Fruit fly (Drosophila melanogaster) whole organism, embryonic: ENCODE results near the gene Sap30.
A peak's percentile ranks its signal among the peaks of the same experiment; 100 is the strongest.

ENCODE experiments used
- Atf-2 ChIP-seq: fragments of 200-800 bp; sonication (Bioruptor generic); optimal IDR thresholded peaks from 2 replicates; lab custom pipeline; 2016; ENCODE audit warnings: missing biosample characterization, missing genetic modification characterization
- Bteb2 ChIP-seq: fragments of 200-800 bp; sonication (Bioruptor generic); optimal IDR thresholded peaks from 2 replicates; lab custom pipeline; 2016; ENCODE audit warnings: missing biosample characterization, missing genetic modification characterization
- CG10209 ChIP-seq: fragments of 200-800 bp; sonication (Bioruptor generic); optimal IDR thresholded peaks from 3 replicates; lab custom pipeline; 2017; ENCODE audit warnings: missing biosample characterization, mild to moderate bottlenecking, missing genetic modification characterization, missing genetic modification reagents
- CG12104 ChIP-seq: fragments of 200-800 bp; sonication (Bioruptor generic); optimal IDR thresholded peaks from 3 replicates; lab custom pipeline; 2016; ENCODE audit warnings: missing biosample characterization, missing genetic modification characterization
- CG12659 ChIP-seq: fragments of 200-800 bp; sonication (Bioruptor generic); optimal IDR thresholded peaks from 3 replicates; lab custom pipeline; 2017; ENCODE audit warnings: mild to moderate bottlenecking, missing biosample characterization, missing genetic modification reagents, missing genetic modification characterization
- CG13296 ChIP-seq: fragments of 200-800 bp; sonication (Bioruptor generic); optimal IDR thresholded peaks from 3 replicates; lab custom pipeline; 2018; ENCODE audit warnings: missing biosample characterization, mild to moderate bottlenecking, missing genetic modification characterization
- CG14050 ChIP-seq: fragments of 200-800 bp; sonication (Bioruptor generic); IDR thresholded peaks from 3 replicates; pipeline ENCODE4 v1.3.6; 2022; ENCODE audit warnings: missing biosample characterization, missing genetic modification characterization
- CG14441 ChIP-seq: fragments of 200-800 bp; sonication (Bioruptor generic); IDR thresholded peaks from 2 replicates; pipeline ENCODE4 v1.3.6; 2022; ENCODE audit warnings: missing biosample characterization, missing genetic modification characterization
- CG14965 ChIP-seq: fragments of 200-800 bp; sonication (Bioruptor generic); optimal IDR thresholded peaks from 2 replicates; lab custom pipeline; 2016; ENCODE audit warnings: missing biosample characterization, missing genetic modification characterization, borderline replicate concordance
- CG15479 ChIP-seq: fragments of 200-800 bp; sonication (Bioruptor generic); optimal IDR thresholded peaks from 3 replicates; lab custom pipeline; 2019; ENCODE audit warnings: missing biosample characterization, mild to moderate bottlenecking, missing genetic modification characterization, moderate library complexity
- CG15696 ChIP-seq: fragments of 200-800 bp; sonication (Bioruptor generic); optimal IDR thresholded peaks from 2 replicates; lab custom pipeline; 2019; ENCODE audit warnings: missing biosample characterization, mild to moderate bottlenecking, missing genetic modification characterization, moderate library complexity
- CG16815 ChIP-seq: fragments of 200-800 bp; sonication (Bioruptor generic); optimal IDR thresholded peaks from 3 replicates; lab custom pipeline; 2017; ENCODE audit warnings: missing biosample characterization, mild to moderate bottlenecking, missing genetic modification characterization
- CG17361 ChIP-seq: fragments of 200-800 bp; sonication (Bioruptor generic); IDR thresholded peaks from 3 replicates; pipeline ENCODE4 v1.3.6; 2022; ENCODE audit warnings: missing biosample characterization, missing genetic modification characterization
- CG18011 ChIP-seq: fragments of 200-800 bp; sonication (Bioruptor generic); optimal IDR thresholded peaks from 2 replicates; lab custom pipeline; 2017; ENCODE audit warnings: missing biosample characterization, missing genetic modification characterization, mild to moderate bottlenecking, moderate library complexity, missing genotype
- CG30020 ChIP-seq: fragments of 200-800 bp; optimal IDR thresholded peaks from 2 replicates; lab custom pipeline; 2019; ENCODE audit warnings: missing biosample characterization, mild to moderate bottlenecking, missing genetic modification characterization, moderate library complexity
- CG30403 ChIP-seq: fragments of 200-800 bp; sonication (Bioruptor generic); optimal IDR thresholded peaks from 3 replicates; lab custom pipeline; 2016; ENCODE audit warnings: missing biosample characterization, missing genetic modification characterization
- CG3281 ChIP-seq: fragments of 200-800 bp; sonication (Bioruptor generic); optimal IDR thresholded peaks from 3 replicates; lab custom pipeline; 2017; ENCODE audit warnings: missing biosample characterization, mild to moderate bottlenecking, missing genetic modification characterization
- CG3407 ChIP-seq: fragments of 200-800 bp; sonication (Bioruptor generic); optimal IDR thresholded peaks from 2 replicates; lab custom pipeline; 2018; ENCODE audit warnings: missing biosample characterization, mild to moderate bottlenecking, missing genetic modification characterization
- CG34224 ChIP-seq: fragments of 200-800 bp; sonication (Bioruptor generic); IDR thresholded peaks from 3 replicates; pipeline ENCODE4 v1.3.6; 2022; ENCODE audit warnings: missing biosample characterization, missing genetic modification characterization; ENCODE audit not compliant: partially characterized antibody
- CG5180 ChIP-seq: fragments of 200-800 bp; sonication (Bioruptor generic); optimal IDR thresholded peaks from 3 replicates; lab custom pipeline; 2017; ENCODE audit warnings: missing biosample characterization, missing genetic modification characterization, mild to moderate bottlenecking, moderate library complexity, missing genetic modification reagents
- CG6175 ChIP-seq: fragments of 200-800 bp; sonication (Bioruptor generic); IDR thresholded peaks from 3 replicates; pipeline ENCODE4 v1.3.6; 2022; ENCODE audit warnings: missing biosample characterization, missing genetic modification characterization
- CG6254 ChIP-seq: fragments of 200-800 bp; sonication (Bioruptor generic); optimal IDR thresholded peaks from 3 replicates; lab custom pipeline; 2017; ENCODE audit warnings: mild to moderate bottlenecking, missing biosample characterization, missing genetic modification reagents, missing genetic modification characterization
- CG6689 ChIP-seq: fragments of 200-800 bp; sonication (Bioruptor generic); IDR thresholded peaks from 2 replicates; pipeline ENCODE4 v1.3.6; 2022; ENCODE audit warnings: missing biosample characterization, missing genetic modification characterization
- CG6765 ChIP-seq: fragments of 200-800 bp; sonication (Bioruptor generic); optimal IDR thresholded peaks from 3 replicates; lab custom pipeline; 2017; ENCODE audit warnings: missing biosample characterization, mild to moderate bottlenecking, missing genetic modification characterization
- CG7987 ChIP-seq: fragments of 200-800 bp; sonication (Bioruptor generic); optimal IDR thresholded peaks from 2 replicates; lab custom pipeline; 2018; ENCODE audit warnings: missing biosample characterization, mild to moderate bottlenecking, missing genetic modification characterization, moderate library complexity
- CG8359 ChIP-seq: fragments of 200-800 bp; sonication (Bioruptor generic); optimal IDR thresholded peaks from 2 replicates; lab custom pipeline; 2017; ENCODE audit warnings: missing biosample characterization, mild to moderate bottlenecking, missing genetic modification characterization, borderline replicate concordance
- CoRest ChIP-seq: fragments of 200-800 bp; sonication (Bioruptor generic); optimal IDR thresholded peaks from 3 replicates; lab custom pipeline; 2018; ENCODE audit warnings: missing biosample characterization, mild to moderate bottlenecking, missing genetic modification characterization, moderate library complexity
- Doc2 ChIP-seq: fragments of 200-800 bp; sonication (Bioruptor generic); IDR thresholded peaks from 2 replicates; pipeline ENCODE4 v1.3.6; 2022; ENCODE audit warnings: missing biosample characterization, missing genetic modification characterization
- Doc3 ChIP-seq: fragments of 200-800 bp; sonication (Bioruptor generic); IDR thresholded peaks from 3 replicates; pipeline ENCODE4 v1.3.6; 2022; ENCODE audit warnings: missing biosample characterization, missing genetic modification characterization; ENCODE audit not compliant: partially characterized antibody
- Med ChIP-seq: fragments of 200-800 bp; sonication (Bioruptor generic); peaks from one replicate; lab custom pipeline; 2016; ENCODE audit warnings: missing biosample characterization, missing genetic modification characterization, mild to moderate bottlenecking, inconsistent platforms, moderate library complexity
- Side ChIP-seq: fragments of 200-800 bp; sonication (Bioruptor generic); optimal IDR thresholded peaks from 2 replicates; lab custom pipeline; 2016; ENCODE audit warnings: missing biosample characterization, missing genetic modification characterization
- cato ChIP-seq: fragments of 200-800 bp; sonication (Bioruptor generic); optimal IDR thresholded peaks from 2 replicates; lab custom pipeline; 2016; ENCODE audit warnings: missing biosample characterization, missing genetic modification characterization, borderline replicate concordance
- crc ChIP-seq: fragments of 200-800 bp; sonication (Bioruptor generic); optimal IDR thresholded peaks from 2 replicates; lab custom pipeline; 2016; ENCODE audit warnings: missing biosample characterization, missing genetic modification characterization
- croc ChIP-seq: fragments of 200-800 bp; sonication (Bioruptor generic); conservative IDR thresholded peaks from 3 replicates; pipeline ENCODE4 v1.3.6; 2022; ENCODE audit warnings: missing biosample characterization, missing genetic modification characterization
- eyg ChIP-seq: fragments of 200-800 bp; sonication (Bioruptor generic); optimal IDR thresholded peaks from 3 replicates; lab custom pipeline; 2016; ENCODE audit warnings: missing biosample characterization, missing genetic modification characterization
- hkb ChIP-seq, 2 experiments: fragments of 200-800 bp in 1 of 2; fragments of >200 bp in 1 of 2; sonication (Bioruptor generic) in 1 of 2; IDR thresholded peaks in 1 of 2; optimal IDR thresholded peaks in 1 of 2; 2 replicates each; pipeline versions ENCODE4 v1.3.6 to Lab custom; 2017 to 2022; ENCODE audit warnings: missing biosample characterization in 1 of 2, missing genetic modification characterization in 1 of 2
- inv ChIP-seq: fragments of 200-800 bp; sonication (Bioruptor generic); IDR thresholded peaks from 2 replicates; pipeline ENCODE4 v1.3.6; 2022; ENCODE audit warnings: missing biosample characterization, missing genetic modification characterization; ENCODE audit not compliant: partially characterized antibody
- jumu ChIP-seq: fragments of 200-800 bp; sonication (Bioruptor generic); optimal IDR thresholded peaks from 3 replicates; lab custom pipeline; 2016; ENCODE audit warnings: missing biosample characterization, missing genetic modification characterization
- kay ChIP-seq: fragments of 200-800 bp; sonication (Bioruptor generic); optimal IDR thresholded peaks from 2 replicates; lab custom pipeline; 2016; ENCODE audit warnings: missing biosample characterization, missing genetic modification characterization
- pfk ChIP-seq: fragments of 200-800 bp; sonication (Bioruptor generic); optimal IDR thresholded peaks from 2 replicates; lab custom pipeline; 2018; ENCODE audit warnings: missing biosample characterization, mild to moderate bottlenecking, missing genetic modification characterization, moderate library complexity
- row ChIP-seq: fragments of 200-800 bp; sonication (Bioruptor generic); IDR thresholded peaks from 3 replicates; pipeline ENCODE4 v1.3.6; 2022; ENCODE audit warnings: missing biosample characterization, missing genetic modification characterization
- seq ChIP-seq: fragments of 200-800 bp; sonication (Bioruptor generic); IDR thresholded peaks from 2 replicates; pipeline ENCODE4 v1.3.6; 2022; ENCODE audit warnings: missing biosample characterization, missing genetic modification characterization
- slp2 ChIP-seq: fragments of 200-800 bp; sonication (Bioruptor generic); optimal IDR thresholded peaks from 2 replicates; lab custom pipeline; 2016; ENCODE audit warnings: missing biosample characterization, missing genetic modification characterization
- tap ChIP-seq: fragments of 200-800 bp; optimal IDR thresholded peaks from 3 replicates; lab custom pipeline; 2019; ENCODE audit warnings: missing biosample characterization, mild to moderate bottlenecking, missing genetic modification characterization, moderate library complexity
- tgo ChIP-seq: fragments of 200-800 bp; sonication (Bioruptor generic); IDR thresholded peaks from 3 replicates; pipeline ENCODE4 v1.3.6; 2022; ENCODE audit warnings: missing biosample characterization, missing genetic modification characterization
- tio ChIP-seq: fragments of 200-800 bp; sonication (Bioruptor generic); optimal IDR thresholded peaks from 2 replicates; lab custom pipeline; 2017; ENCODE audit warnings: missing biosample characterization, missing genetic modification characterization, inconsistent platforms
- vfl ChIP-seq: fragments of 200-800 bp; sonication (Bioruptor generic); optimal IDR thresholded peaks from 2 replicates; lab custom pipeline; 2016; ENCODE audit warnings: missing biosample characterization, missing genetic modification characterization

Gene Sap30

DNA sequence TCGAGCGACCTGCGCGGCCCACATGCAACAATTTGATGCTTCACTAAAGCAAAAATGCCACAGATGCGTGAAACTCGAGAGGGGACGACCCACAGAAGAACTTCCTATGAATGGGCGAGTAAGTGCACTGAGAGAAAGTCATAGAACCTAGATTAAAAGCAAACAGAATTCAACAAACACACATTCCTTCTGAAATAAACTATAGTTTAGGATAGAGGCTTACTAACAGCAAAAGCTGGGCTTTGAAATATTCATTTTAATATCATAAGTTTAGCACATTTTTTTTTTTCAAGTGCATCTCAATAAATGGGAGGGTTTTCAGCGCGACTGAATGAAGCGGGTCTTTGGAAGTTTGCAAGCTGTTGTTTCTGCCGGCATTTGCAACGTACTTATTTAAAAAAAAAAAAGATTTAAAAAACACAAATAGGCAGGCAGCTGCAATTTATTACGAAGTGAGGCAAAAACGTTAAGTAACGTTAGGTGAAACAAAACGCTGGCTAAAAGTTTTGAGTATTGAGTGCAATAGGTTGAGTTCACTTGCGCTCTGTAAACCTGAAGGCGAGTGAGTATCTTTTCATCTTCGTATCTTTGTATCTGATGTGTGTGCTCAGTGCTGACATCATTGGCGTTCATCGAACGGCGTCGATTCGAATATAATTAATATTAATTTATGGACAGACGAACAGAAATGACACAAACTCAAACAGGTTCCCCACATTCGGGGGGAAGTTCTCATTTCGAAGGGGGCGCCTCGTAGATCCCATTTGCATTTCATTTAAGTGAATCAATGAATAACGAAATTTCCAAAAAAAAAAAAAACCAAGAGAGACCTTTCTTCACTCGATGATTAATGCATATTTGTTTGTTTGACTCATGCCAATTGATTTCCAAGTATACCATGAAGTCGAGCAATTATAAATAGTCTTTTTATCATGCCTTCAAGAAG lies 13.9 kb upstream of the Sap30 start (continued):
- TF ChIP-seq inv (GFP tag; lab: Robert Waterston, UW) (no peak), CoRest (tag; lab: Kevin White, UChicago) (no peak), CG6689 (GFP tag; lab: Robert Waterston, UW) (peak; percentile 64), CG15479 (GFP tag; lab: Kevin White, UChicago) (no peak), cato (GFP tag; lab: Kevin White, UChicago) (peak; percentile 25), crc (GFP tag; lab: Kevin White, UChicago) (no peak), CG5180 (GFP tag; lab: Kevin White, UChicago) (no peak), CG6254 (GFP tag; lab: Kevin White, UChicago) (peak; percentile 61), Side (peak; percentile 64), CG7987 (GFP tag; lab: Kevin White, UChicago) (no peak), Doc2 (no peak), CG10209 (GFP tag; lab: Kevin White, UChicago) (peak; percentile 27), CG3407 (no peak), CG13296 (GFP tag; lab: Kevin White, UChicago) (no peak), croc (GFP tag; lab: Robert Waterston, UW) (peak; percentile 66), CG30403 (GFP tag; lab: Kevin White, UChicago) (peak; percentile 53), tap (tag; lab: Kevin White, UChicago) (peak; percentile 67), CG6175 (no peak), CG14050 (no peak), CG15696 (tag; lab: Kevin White, UChicago) (peak; percentile 38), CG30020 (tag; lab: Kevin White, UChicago) (no peak), jumu (GFP tag; lab: Kevin White, UChicago) (peak; percentile 75), Med (GFP tag; lab: Kevin White, UChicago) (peak; percentile 91), CG3281 (GFP tag; lab: Kevin White, UChicago) (no peak), CG16815 (GFP tag; lab: Kevin White, UChicago) (peak; percentile 29), CG6765 (GFP tag; lab: Kevin White, UChicago) (no peak), tgo (peak; percentile 49; the same call in 1 of the 3 replicates), CG14441 (peak; percentile 52), CG12104 (GFP tag; lab: Kevin White, UChicago) (peak; percentile 5), CG12659 (GFP tag; lab: Kevin White, UChicago) (no peak), pfk (no peak), Atf-2 (peak; percentile 43), CG17361 (peak; percentile 62), eyg (GFP tag; lab: Kevin White, UChicago) (no peak), CG18011 (GFP tag; lab: Kevin White, UChicago) (no peak), row (GFP tag; lab: Robert Waterston, UW) (peak; percentile 63), Doc3 (GFP tag; lab: Robert Waterston, UW) (no peak), slp2 (GFP tag; lab: Kevin White, UChicago) (peak; percentile 46), hkb (optimal IDR thresholded peaks at IDR 0.05; lab: Kevin White, UChicago) (no peak), hkb (GFP tag; IDR thresholded peaks at IDR 0.05; lab: Robert Waterston, UW) (peak; percentile 75), kay (peak; percentile 64), Bteb2 (GFP tag; lab: Kevin White, UChicago) (no peak), vfl (GFP tag; lab: Kevin White, UChicago) (no peak), CG14965 (GFP tag; lab: Kevin White, UChicago) (no peak), CG34224 (GFP tag; lab: Robert Waterston, UW) (no peak), tio (GFP tag; lab: Kevin White, UChicago) (peak; percentile 5), seq (no peak), CG8359 (GFP tag; lab: Kevin White, UChicago) (peak; percentile 28)
